Worm (Caenorhabditis elegans) whole organism, mixed stage, embryonic: ENCODE data around the gene Y53G8AM.8.

Source experiments
- drap-1 ChIP-seq: fragments of 200-800 bp; sonication (Bioruptor generic); optimal IDR thresholded peaks from 3 replicates; lab custom pipeline; 2018; ENCODE audit warnings: mild to moderate bottlenecking, missing genetic modification characterization, missing compliant biosample characterization
- elt-1 ChIP-seq: sonication (generic microtip); optimal IDR thresholded peaks from 2 replicates; lab custom pipeline; 2017; ENCODE audit warnings: missing genetic modification characterization, mild to moderate bottlenecking, missing compliant biosample characterization, antibody characterized with exemption, moderate library complexity, borderline replicate concordance; ENCODE audit not compliant: insufficient read depth
- mep-1 ChIP-seq: fragments of 150-350 bp; optimal IDR thresholded peaks from 2 replicates; lab custom pipeline; 2017; ENCODE audit warnings: missing biosample characterization, missing genetic modification reagents, missing genetic modification characterization, inconsistent platforms
- nhr-12 ChIP-seq: fragments of 150-350 bp; optimal IDR thresholded peaks from 2 replicates; lab custom pipeline; 2014; ENCODE audit warnings: missing biosample characterization, missing genetic modification characterization
- nhr-237 ChIP-seq: fragments of 150-350 bp; optimal IDR thresholded peaks from 2 replicates; lab custom pipeline; 2014; ENCODE audit warnings: missing biosample characterization, missing genetic modification characterization
- snpc-4 ChIP-seq: fragments of 150-350 bp; optimal IDR thresholded peaks from 2 replicates; lab custom pipeline; 2014; ENCODE audit warnings: missing biosample characterization, missing genetic modification characterization

DNA sequence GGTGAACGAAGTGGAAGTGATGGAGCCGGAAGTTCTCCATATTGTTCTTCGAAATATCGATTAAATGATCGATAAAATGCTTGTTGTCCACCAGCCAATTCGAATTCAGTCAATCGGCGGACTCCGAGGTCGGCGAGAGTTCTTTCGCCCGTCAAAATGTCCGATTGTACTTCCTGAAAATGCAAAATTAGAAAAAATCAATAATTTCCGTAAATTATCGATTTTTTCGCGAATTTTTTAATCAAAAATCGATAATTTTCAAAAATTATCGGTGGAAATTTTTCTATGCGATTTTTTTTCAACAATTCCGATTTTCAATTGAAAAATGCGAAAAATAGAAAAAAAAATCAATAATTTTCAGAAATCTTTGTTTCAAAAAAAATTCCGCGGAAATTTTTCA lies 36.6 kb downstream of the Y53G8AM.8 start:
- no peak for TF ChIP-seq snpc-4
- no peak for TF ChIP-seq nhr-12 (tag; lab: Kevin White, UChicago)
- no peak for TF ChIP-seq nhr-237
- no peak for TF ChIP-seq elt-1 (tag; lab: Kevin White, UChicago)
- TF ChIP-seq mep-1 (tag; lab: Kevin White, UChicago) = no peak
- no peak for TF ChIP-seq drap-1
